Fruit fly (Drosophila melanogaster) whole organism, wandering third instar larva: ENCODE data around the gene CG12589.

Experiments used
- Dfd ChIP-seq: fragments of >200 bp; optimal IDR thresholded peaks from 2 replicates; lab custom pipeline; 2017; ENCODE audit warnings: missing biosample characterization, missing genetic modification characterization
- Jra ChIP-seq: sonication (Bioruptor generic); optimal IDR thresholded peaks from 2 replicates; lab custom pipeline; 2016; ENCODE audit warnings: missing biosample characterization, missing genetic modification characterization
- Mio ChIP-seq: sonication (Bioruptor generic); optimal IDR thresholded peaks from 2 replicates; lab custom pipeline; 2016; ENCODE audit warnings: missing biosample characterization, missing genetic modification characterization
- Myc ChIP-seq: fragments of >200 bp; optimal IDR thresholded peaks from 2 replicates; lab custom pipeline; 2017
- OdsH ChIP-seq: fragments of 200-800 bp; sonication (Bioruptor generic); optimal IDR thresholded peaks from 2 replicates; lab custom pipeline; 2016; ENCODE audit warnings: missing biosample characterization, mild to moderate bottlenecking, missing genetic modification characterization
- br ChIP-seq: fragments of 200-800 bp; sonication (Bioruptor generic); optimal IDR thresholded peaks from 2 replicates; lab custom pipeline; 2016; ENCODE audit warnings: missing biosample characterization, missing genetic modification characterization
- foxo ChIP-seq, 2 experiments: fragments of 200-800 bp; sonication (Bioruptor generic); optimal IDR thresholded peaks; 2 replicates in 1 of 2; 3 replicates in 1 of 2; lab custom pipeline; 2016 to 2017; ENCODE audit warnings: missing biosample characterization in 2 of 2, missing genetic modification characterization in 2 of 2
- h ChIP-seq: fragments of 200-800 bp; sonication (Bioruptor generic); optimal IDR thresholded peaks from 3 replicates; lab custom pipeline; 2016; ENCODE audit warnings: missing biosample characterization, mild to moderate bottlenecking, missing genetic modification characterization
- lola ChIP-seq: fragments of >200 bp; optimal IDR thresholded peaks from 2 replicates; lab custom pipeline; 2017; ENCODE audit warnings: missing biosample characterization, missing genetic modification characterization
- psq ChIP-seq: fragments of 200-800 bp; sonication (Bioruptor generic); optimal IDR thresholded peaks from 3 replicates; lab custom pipeline; 2017; ENCODE audit warnings: missing biosample characterization, mild to moderate bottlenecking, missing genetic modification characterization, moderate library complexity
- rgr ChIP-seq: fragments of 200-800 bp; sonication (Bioruptor generic); optimal IDR thresholded peaks from 3 replicates; lab custom pipeline; 2016; ENCODE audit warnings: missing biosample characterization, mild to moderate bottlenecking, missing genetic modification characterization
- usp ChIP-seq: fragments of >200 bp; optimal IDR thresholded peaks from 2 replicates; lab custom pipeline; 2017; ENCODE audit warnings: missing biosample characterization, missing genetic modification characterization

- TF ChIP-seq lola (GFP tag; lab: Kevin White, UChicago) (no peak), Myc (lab: Kevin White, UChicago) (no peak), foxo (GFP tag; optimal IDR thresholded peaks at IDR 0.05; lab: Kevin White, UChicago) (no peak), usp (no peak), h (no peak), Jra (no peak), rgr (GFP tag; lab: Kevin White, UChicago) (no peak), Mio (GFP tag; lab: Kevin White, UChicago) (no peak), OdsH (GFP tag; lab: Kevin White, UChicago) (no peak), psq (GFP tag; lab: Kevin White, UChicago) (no peak), Dfd (no peak), br (GFP tag; lab: Kevin White, UChicago) (no peak)
Observed at dm6 chr3R:5125832-5126231, 13.0 kb downstream of the CG12589 start.
